Fruit fly (Drosophila melanogaster) whole organism, embryonic: ENCODE measurements around the gene CG7332.
A peak's percentile ranks its signal among the peaks of the same experiment; 100 is the strongest.

Source experiments
- Bdp1 ChIP-seq: fragments of 200-800 bp; sonication (Bioruptor generic); optimal IDR thresholded peaks from 3 replicates; lab custom pipeline; 2016; ENCODE audit warnings: missing biosample characterization, missing genetic modification characterization
- CG10267 ChIP-seq: fragments of 200-800 bp; sonication (Bioruptor generic); optimal IDR thresholded peaks from 2 replicates; lab custom pipeline; 2018; ENCODE audit warnings: missing biosample characterization, mild to moderate bottlenecking, missing genetic modification characterization, moderate library complexity
- CG10321 ChIP-seq: fragments of 200-800 bp; sonication (Bioruptor generic); IDR thresholded peaks from 2 replicates; pipeline ENCODE4 v1.3.6; 2022; ENCODE audit warnings: missing biosample characterization, missing genetic modification characterization
- CG11696 ChIP-seq: fragments of 200-800 bp; sonication (Bioruptor generic); IDR thresholded peaks from 2 replicates; pipeline ENCODE4 v1.3.6; 2022; ENCODE audit warnings: missing biosample characterization, missing genetic modification characterization
- CG12219 ChIP-seq: fragments of 200-800 bp; sonication (Bioruptor generic); optimal IDR thresholded peaks from 3 replicates; lab custom pipeline; 2018; ENCODE audit warnings: missing biosample characterization, mild to moderate bottlenecking, missing genetic modification characterization
- CG15011 ChIP-seq: fragments of 200-800 bp; sonication (Bioruptor generic); optimal IDR thresholded peaks from 3 replicates; lab custom pipeline; 2018; ENCODE audit warnings: missing biosample characterization, mild to moderate bottlenecking, missing genetic modification characterization
- CG16779 ChIP-seq: fragments of 200-800 bp; sonication (Bioruptor generic); IDR thresholded peaks from 2 replicates; pipeline ENCODE4 v1.3.6; 2022; ENCODE audit warnings: missing biosample characterization, missing genetic modification characterization
- CG16863 ChIP-seq: fragments of 200-800 bp; sonication (Bioruptor generic); optimal IDR thresholded peaks from 3 replicates; lab custom pipeline; 2016; ENCODE audit warnings: missing biosample characterization, missing genetic modification characterization
- CG18476 ChIP-seq: fragments of 200-800 bp; sonication (Bioruptor generic); optimal IDR thresholded peaks from 2 replicates; lab custom pipeline; 2016; ENCODE audit warnings: missing biosample characterization, mild to moderate bottlenecking, missing genetic modification characterization
- CG2678 ChIP-seq: fragments of 200-800 bp; sonication (Bioruptor generic); optimal IDR thresholded peaks from 3 replicates; lab custom pipeline; 2019; ENCODE audit warnings: missing biosample characterization, mild to moderate bottlenecking, missing genetic modification characterization, moderate library complexity
- CG2712 ChIP-seq: fragments of 200-800 bp; optimal IDR thresholded peaks from 3 replicates; lab custom pipeline; 2019; ENCODE audit warnings: missing biosample characterization, mild to moderate bottlenecking, missing genetic modification characterization, moderate library complexity
- CG34376 ChIP-seq: fragments of 200-800 bp; sonication (Bioruptor generic); optimal IDR thresholded peaks from 2 replicates; lab custom pipeline; 2018; ENCODE audit warnings: missing biosample characterization, mild to moderate bottlenecking, missing genetic modification characterization
- CG42726 ChIP-seq: fragments of 200-800 bp; sonication (Bioruptor generic); IDR thresholded peaks from 2 replicates; pipeline ENCODE4 v1.3.6; 2022; ENCODE audit warnings: missing biosample characterization, missing genetic modification characterization; ENCODE audit not compliant: partially characterized antibody
- CG4404 ChIP-seq: fragments of 200-800 bp; sonication (Bioruptor generic); IDR thresholded peaks from 2 replicates; pipeline ENCODE4 v1.3.6; 2022; ENCODE audit warnings: missing biosample characterization, missing genetic modification characterization
- CG7372 ChIP-seq: fragments of 200-800 bp; sonication (Bioruptor generic); IDR thresholded peaks from 2 replicates; pipeline ENCODE4 v1.3.6; 2022; ENCODE audit warnings: missing biosample characterization, missing genetic modification characterization
- CG7786 ChIP-seq: fragments of 200-800 bp; sonication (Bioruptor generic); optimal IDR thresholded peaks from 2 replicates; lab custom pipeline; 2016; ENCODE audit warnings: missing biosample characterization, missing genetic modification characterization
- CG8388 ChIP-seq: fragments of 200-800 bp; sonication (Bioruptor generic); optimal IDR thresholded peaks from 2 replicates; lab custom pipeline; 2019; ENCODE audit warnings: missing biosample characterization, mild to moderate bottlenecking, missing genetic modification characterization, moderate library complexity
- CG9727 ChIP-seq: fragments of 200-800 bp; sonication (Bioruptor generic); optimal IDR thresholded peaks from 3 replicates; lab custom pipeline; 2017; ENCODE audit warnings: missing biosample characterization, mild to moderate bottlenecking, missing genetic modification characterization
- CTCF ChIP-seq: fragments of 200-800 bp; sonication (Bioruptor generic); optimal IDR thresholded peaks from 2 replicates; lab custom pipeline; 2017; ENCODE audit warnings: missing biosample characterization, mild to moderate bottlenecking, missing genetic modification characterization, moderate library complexity
- CkIIα-i1 ChIP-seq: fragments of 200-800 bp; sonication (Bioruptor generic); IDR thresholded peaks from 2 replicates; pipeline ENCODE4 v1.3.6; 2022; ENCODE audit warnings: missing biosample characterization, missing genetic modification characterization
- CoRest ChIP-seq: fragments of 200-800 bp; sonication (Bioruptor generic); optimal IDR thresholded peaks from 3 replicates; lab custom pipeline; 2018; ENCODE audit warnings: missing biosample characterization, mild to moderate bottlenecking, missing genetic modification characterization, moderate library complexity
- Drgx ChIP-seq: fragments of 200-800 bp; sonication (Bioruptor generic); IDR thresholded peaks from 2 replicates; pipeline ENCODE4 v1.3.6; 2022; ENCODE audit warnings: missing biosample characterization, missing genetic modification characterization
- Gsc ChIP-seq: fragments of 200-800 bp; sonication (Bioruptor generic); IDR thresholded peaks from 2 replicates; pipeline ENCODE4 v1.3.6; 2022; ENCODE audit warnings: missing biosample characterization, missing genetic modification characterization
- Gug ChIP-seq: fragments of 200-800 bp; sonication (Bioruptor generic); IDR thresholded peaks from 4 replicates; pipeline ENCODE4 v1.3.6; 2022; ENCODE audit warnings: missing biosample characterization, missing genetic modification characterization
- Oli ChIP-seq: fragments of 200-800 bp; sonication (Bioruptor generic); optimal IDR thresholded peaks from 2 replicates; lab custom pipeline; 2018; ENCODE audit warnings: missing biosample characterization, mild to moderate bottlenecking, missing genetic modification characterization, moderate library complexity
- Rfx ChIP-seq: fragments of 200-800 bp; sonication (Bioruptor generic); IDR thresholded peaks from 2 replicates; pipeline ENCODE4 v1.3.6; 2022; ENCODE audit warnings: missing biosample characterization, missing genetic modification characterization
- Sox100B ChIP-seq: fragments of 200-800 bp; sonication (Bioruptor generic); optimal IDR thresholded peaks from 3 replicates; lab custom pipeline; 2018; ENCODE audit warnings: missing biosample characterization, mild to moderate bottlenecking, missing genetic modification characterization
- Sry-δ ChIP-seq: fragments of 200-800 bp; sonication (Bioruptor generic); optimal IDR thresholded peaks from 2 replicates; lab custom pipeline; 2016; ENCODE audit warnings: missing biosample characterization, missing genetic modification characterization
- Taf1 ChIP-seq: fragments of 200-800 bp; sonication (Bioruptor generic); IDR thresholded peaks from 2 replicates; pipeline ENCODE4 v1.3.6; 2022; ENCODE audit warnings: missing biosample characterization, missing genetic modification characterization
- bbx ChIP-seq: fragments of 200-800 bp; sonication (Bioruptor generic); IDR thresholded peaks from 2 replicates; pipeline ENCODE4 v1.3.6; 2022; ENCODE audit warnings: missing biosample characterization, missing genetic modification characterization; ENCODE audit not compliant: partially characterized antibody
- cad ChIP-seq: fragments of >200 bp; optimal IDR thresholded peaks from 2 replicates; lab custom pipeline; 2017; ENCODE audit warnings: missing biosample characterization, missing genetic modification characterization
- chif ChIP-seq, 2 experiments: fragments of 200-800 bp; sonication (Bioruptor generic); optimal IDR thresholded peaks; 3 replicates each; lab custom pipeline; 2016; ENCODE audit warnings: missing biosample characterization in 2 of 2, missing genetic modification characterization in 2 of 2
- chinmo ChIP-seq: fragments of 200-800 bp; sonication (Bioruptor generic); IDR thresholded peaks from 4 replicates; pipeline ENCODE4 v1.3.6; 2022; ENCODE audit warnings: missing biosample characterization, missing genetic modification characterization; ENCODE audit not compliant: partially characterized antibody
- da ChIP-seq: fragments of 200-800 bp; sonication (Bioruptor generic); optimal IDR thresholded peaks from 2 replicates; lab custom pipeline; 2016; ENCODE audit warnings: missing biosample characterization, missing genetic modification characterization
- danr ChIP-seq: fragments of 200-800 bp; sonication (Bioruptor generic); IDR thresholded peaks from 2 replicates; pipeline ENCODE4 v1.3.6; 2022; ENCODE audit warnings: missing biosample characterization, missing genetic modification characterization
- dm ChIP-seq: fragments of 200-800 bp; sonication (Bioruptor generic); optimal IDR thresholded peaks from 3 replicates; lab custom pipeline; 2016; ENCODE audit warnings: missing biosample characterization, missing genetic modification characterization
- esg ChIP-seq: fragments of 200-800 bp; sonication (Bioruptor generic); conservative IDR thresholded peaks from 2 replicates; pipeline ENCODE4 v1.3.6; 2022; ENCODE audit warnings: missing biosample characterization, missing genetic modification characterization
- gcm ChIP-seq: fragments of 200-800 bp; sonication (Bioruptor generic); optimal IDR thresholded peaks from 2 replicates; lab custom pipeline; 2019; ENCODE audit warnings: missing biosample characterization, mild to moderate bottlenecking, missing genetic modification characterization, moderate library complexity
- maf-S ChIP-seq: fragments of 200-800 bp; sonication (Bioruptor generic); optimal IDR thresholded peaks from 2 replicates; lab custom pipeline; 2016; ENCODE audit warnings: missing biosample characterization, missing genetic modification characterization
- mam ChIP-seq: fragments of 200-800 bp; sonication (Bioruptor generic); optimal IDR thresholded peaks from 3 replicates; lab custom pipeline; 2016; ENCODE audit warnings: missing biosample characterization, missing genetic modification characterization
- nerfin-2 ChIP-seq: fragments of 200-800 bp; sonication (Bioruptor generic); IDR thresholded peaks from 2 replicates; pipeline ENCODE4 v1.3.6; 2022; ENCODE audit warnings: missing biosample characterization, missing genetic modification characterization; ENCODE audit not compliant: partially characterized antibody
- oc ChIP-seq: fragments of 200-800 bp; sonication (Bioruptor generic); optimal IDR thresholded peaks from 2 replicates; lab custom pipeline; 2018; ENCODE audit warnings: missing biosample characterization, mild to moderate bottlenecking, missing genetic modification characterization, moderate library complexity
- phol ChIP-seq: fragments of 200-800 bp; sonication (Bioruptor generic); optimal IDR thresholded peaks from 3 replicates; lab custom pipeline; 2018; ENCODE audit warnings: missing biosample characterization, mild to moderate bottlenecking, missing genetic modification characterization, moderate library complexity
- row ChIP-seq: fragments of 200-800 bp; sonication (Bioruptor generic); IDR thresholded peaks from 3 replicates; pipeline ENCODE4 v1.3.6; 2022; ENCODE audit warnings: missing biosample characterization, missing genetic modification characterization
- schlank ChIP-seq: fragments of 200-800 bp; sonication (Bioruptor generic); optimal IDR thresholded peaks from 2 replicates; lab custom pipeline; 2018; ENCODE audit warnings: missing biosample characterization, mild to moderate bottlenecking, missing genetic modification characterization
- sens-2 ChIP-seq: fragments of 200-800 bp; sonication (Bioruptor generic); IDR thresholded peaks from 2 replicates; pipeline ENCODE4 v1.3.6; 2022; ENCODE audit warnings: missing biosample characterization, missing genetic modification characterization
- sisA ChIP-seq: fragments of 200-800 bp; sonication (Bioruptor generic); IDR thresholded peaks from 2 replicates; pipeline ENCODE4 v1.3.6; 2022; ENCODE audit warnings: missing biosample characterization, missing genetic modification characterization
- vnd ChIP-seq: fragments of 200-800 bp; sonication (Bioruptor generic); IDR thresholded peaks from 3 replicates; pipeline ENCODE4 v1.3.6; 2022; ENCODE audit warnings: missing biosample characterization, missing genetic modification characterization; ENCODE audit not compliant: partially characterized antibody
- zen ChIP-seq: fragments of 200-800 bp; sonication (Bioruptor generic); optimal IDR thresholded peaks from 3 replicates; lab custom pipeline; 2018; ENCODE audit warnings: missing biosample characterization, mild to moderate bottlenecking, missing genetic modification characterization, moderate library complexity
- zen2 ChIP-seq: fragments of 200-800 bp; sonication (Bioruptor generic); IDR thresholded peaks from 3 replicates; pipeline ENCODE4 v1.3.6; 2022; ENCODE audit warnings: missing biosample characterization, missing genetic modification characterization; ENCODE audit not compliant: partially characterized antibody

The CG7332 gene

DNA sequence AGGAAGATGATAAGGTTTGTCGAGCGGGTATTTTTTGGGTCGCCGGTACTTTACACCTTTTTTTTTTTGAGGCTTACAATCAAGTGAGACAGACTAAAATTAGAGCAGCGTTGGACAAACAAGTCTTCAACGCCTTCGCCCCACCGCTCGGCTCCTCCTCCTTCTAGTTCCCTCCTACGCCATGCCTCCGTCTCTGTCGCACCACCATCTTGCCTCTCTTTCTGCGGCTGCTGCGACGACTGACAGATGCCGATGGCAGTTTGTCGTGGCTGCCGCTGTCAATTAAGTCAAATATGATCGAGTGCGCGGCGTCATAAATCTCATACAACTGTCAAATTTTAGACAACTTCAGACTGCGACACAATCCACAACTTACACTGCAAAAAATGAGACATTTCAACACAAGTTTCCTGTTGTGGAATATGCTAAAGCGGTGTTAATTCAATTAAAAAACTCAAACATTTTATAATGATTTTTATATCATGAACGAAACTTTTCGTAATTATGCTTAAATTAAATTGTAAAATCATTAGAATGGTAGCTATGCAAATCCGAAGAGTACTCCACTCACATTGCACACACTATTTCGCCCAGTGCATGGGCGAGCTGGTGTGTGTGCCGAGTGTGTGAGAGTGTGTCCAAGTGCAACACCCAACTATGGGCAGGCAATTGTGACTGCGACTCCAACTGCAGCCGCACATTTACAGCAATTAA lies 36.5 kb downstream of the CG7332 start (continued):
- TF ChIP-seq CG2678 (tag; lab: Kevin White, UChicago) (peak; percentile 59), Oli (tag; lab: Kevin White, UChicago) (peak; percentile 67), CoRest (tag; lab: Kevin White, UChicago) (peak; percentile 51), chif (GFP tag; optimal IDR thresholded peaks at IDR 0.05; lab: Kevin White, UChicago) (peak; percentile 44 to 52), Bdp1 (GFP tag; lab: Kevin White, UChicago) (no peak), phol (tag; lab: Kevin White, UChicago) (peak; percentile 71), CG16863 (GFP tag; lab: Kevin White, UChicago) (peak; percentile 36), Taf1 (GFP tag; lab: Robert Waterston, UW) (no peak), zen (no peak), CG11696 (no peak), bbx (GFP tag; lab: Robert Waterston, UW) (no peak), Rfx (no peak), zen2 (GFP tag; lab: Robert Waterston, UW) (no peak), CG4404 (GFP tag; lab: Robert Waterston, UW) (no peak), CG8388 (GFP tag; lab: Kevin White, UChicago) (peak; percentile 54), vnd (GFP tag; lab: Robert Waterston, UW) (no peak), CG2712 (tag; lab: Kevin White, UChicago) (peak; percentile 76), CTCF (GFP tag; lab: Kevin White, UChicago) (no peak), CG16779 (GFP tag; lab: Robert Waterston, UW) (no peak), Drgx (GFP tag; lab: Robert Waterston, UW) (peak; percentile 70), da (GFP tag; lab: Kevin White, UChicago) (no peak), CG7372 (GFP tag; lab: Robert Waterston, UW) (0 out of 2 replicates have a peak, but pooled peaks have one; percentile 21), CG9727 (GFP tag; lab: Kevin White, UChicago) (peak; percentile 5), sens-2 (0 out of 2 replicates have a peak, but pooled peaks have one; percentile 24), CG10321 (GFP tag; lab: Robert Waterston, UW) (no peak), CG34376 (no peak), Gsc (GFP tag; lab: Robert Waterston, UW) (0 out of 2 replicates have a peak, but pooled peaks have one; percentile 9), Sox100B (GFP tag; lab: Kevin White, UChicago) (peak; percentile 40), CG42726 (GFP tag; lab: Robert Waterston, UW) (no peak), CkIIα-i1 (no peak), row (GFP tag; lab: Robert Waterston, UW) (peak; percentile 64), CG15011 (GFP tag; lab: Kevin White, UChicago) (no peak), esg (GFP tag; lab: Robert Waterston, UW) (no peak; the same call in 1 of the 2 replicates), chinmo (GFP tag; lab: Robert Waterston, UW) (no peak), Sry-δ (GFP tag; lab: Kevin White, UChicago) (no peak), CG18476 (no peak), CG10267 (peak; percentile 35), cad (GFP tag; lab: Kevin White, UChicago) (no peak), schlank (tag; lab: Kevin White, UChicago) (no peak), CG7786 (GFP tag; lab: Kevin White, UChicago) (no peak), danr (GFP tag; lab: Robert Waterston, UW) (no peak), gcm (GFP tag; lab: Kevin White, UChicago) (peak; percentile 13), maf-S (GFP tag; lab: Kevin White, UChicago) (no peak), dm (GFP tag; lab: Kevin White, UChicago) (no peak), mam (GFP tag; lab: Kevin White, UChicago) (no peak), nerfin-2 (GFP tag; lab: Robert Waterston, UW) (no peak), CG12219 (GFP tag; lab: Kevin White, UChicago) (peak; percentile 18), sisA (peak; percentile 54), oc (tag; lab: Kevin White, UChicago) (peak; percentile 18), Gug (GFP tag; lab: Robert Waterston, UW) (no peak)
